Worm (Caenorhabditis elegans) whole organism, L3 larva: Measurements from ENCODE around the gene Y73F8A.35.
A peak's percentile ranks its signal among the peaks of the same experiment; 100 is the strongest.

Experiments used
- R02D3.7 ChIP-seq: fragments of 150-350 bp; optimal IDR thresholded peaks from 2 replicates; lab custom pipeline; 2014; ENCODE audit warnings: missing biosample characterization, missing genetic modification characterization
- ZK546.5 ChIP-seq: sonication (generic microtip); optimal IDR thresholded peaks from 2 replicates; lab custom pipeline; 2017; ENCODE audit warnings: missing biosample characterization, missing genetic modification characterization
- aly-2 ChIP-seq: fragments of 150-350 bp; optimal IDR thresholded peaks from 2 replicates; lab custom pipeline; 2014; ENCODE audit warnings: missing biosample characterization, missing genetic modification characterization
- ama-1 ChIP-seq: fragments of 150-350 bp; optimal IDR thresholded peaks from 2 replicates; lab custom pipeline; 2018
- ceh-16 ChIP-seq: sonication (generic microtip); optimal IDR thresholded peaks from 2 replicates; lab custom pipeline; 2017; ENCODE audit warnings: missing biosample characterization, missing genetic modification characterization
- ceh-28 ChIP-seq: fragments of 150-350 bp; optimal IDR thresholded peaks from 2 replicates; lab custom pipeline; 2014; ENCODE audit warnings: missing biosample characterization, missing genetic modification reagents, missing genetic modification characterization
- ceh-82 ChIP-seq: fragments of 150-350 bp; optimal IDR thresholded peaks from 2 replicates; lab custom pipeline; 2014; ENCODE audit warnings: missing biosample characterization, missing genetic modification characterization
- ceh-9 ChIP-seq: sonication (generic microtip); optimal IDR thresholded peaks from 2 replicates; lab custom pipeline; 2018; ENCODE audit warnings: missing biosample characterization, missing genetic modification characterization
- daf-12 ChIP-seq: fragments of 150-350 bp; optimal IDR thresholded peaks from 2 replicates; lab custom pipeline; 2014; ENCODE audit warnings: missing biosample characterization, missing genetic modification reagents, missing genetic modification characterization
- egl-5 ChIP-seq: fragments of 150-350 bp; optimal IDR thresholded peaks from 2 replicates; lab custom pipeline; 2017; ENCODE audit warnings: missing biosample characterization, missing genetic modification reagents, missing genetic modification characterization, inconsistent platforms
- elt-1 ChIP-seq: fragments of 150-350 bp; optimal IDR thresholded peaks from 2 replicates; lab custom pipeline; 2014; ENCODE audit warnings: missing biosample characterization, missing genetic modification characterization
- elt-2 ChIP-seq: sonication (generic microtip); optimal IDR thresholded peaks from 2 replicates; lab custom pipeline; 2016; ENCODE audit warnings: missing genetic modification reagents, mild to moderate bottlenecking, missing genetic modification characterization, missing compliant biosample characterization
- elt-3 ChIP-seq, 3 experiments: fragments of 150-350 bp in 1 of 3; sonication (generic microtip) in 2 of 3; optimal IDR thresholded peaks; 2 replicates in 2 of 3; 4 replicates in 1 of 3; lab custom pipeline; 2014 to 2017; ENCODE audit warnings: missing biosample characterization in 3 of 3, missing genetic modification characterization in 3 of 3
- eor-1 ChIP-seq, 2 experiments: fragments of 150-350 bp; optimal IDR thresholded peaks; 2 replicates each; lab custom pipeline; 2014 to 2018; ENCODE audit warnings: missing biosample characterization in 2 of 2, missing genetic modification characterization in 2 of 2
- fkh-10 ChIP-seq: sonication (generic microtip); optimal IDR thresholded peaks from 2 replicates; lab custom pipeline; 2017; ENCODE audit warnings: missing biosample characterization, missing genetic modification reagents, missing genetic modification characterization
- fkh-2 ChIP-seq: fragments of 150-350 bp; optimal IDR thresholded peaks from 2 replicates; lab custom pipeline; 2014; ENCODE audit warnings: missing biosample characterization, missing genetic modification reagents, missing genetic modification characterization
- fos-1 ChIP-seq: fragments of 150-350 bp; optimal IDR thresholded peaks from 2 replicates; lab custom pipeline; 2014; ENCODE audit warnings: missing biosample characterization, missing genetic modification characterization
- hmg-11 ChIP-seq: sonication (generic microtip); optimal IDR thresholded peaks from 2 replicates; lab custom pipeline; 2016; ENCODE audit warnings: missing genetic modification characterization, missing compliant biosample characterization
- jun-1 ChIP-seq: fragments of 150-350 bp; optimal IDR thresholded peaks from 2 replicates; lab custom pipeline; 2014; ENCODE audit warnings: missing biosample characterization, missing genetic modification reagents, missing genetic modification characterization
- lin-15B ChIP-seq: fragments of 150-350 bp; optimal IDR thresholded peaks from 2 replicates; lab custom pipeline; 2014; ENCODE audit warnings: missing biosample characterization, missing genetic modification characterization
- lin-39 ChIP-seq: fragments of 150-350 bp; optimal IDR thresholded peaks from 2 replicates; lab custom pipeline; 2018; ENCODE audit warnings: missing biosample characterization, missing genetic modification reagents, missing genetic modification characterization
- lsy-12 ChIP-seq: sonication (generic microtip); optimal IDR thresholded peaks from 2 replicates; lab custom pipeline; 2016; ENCODE audit warnings: mild to moderate bottlenecking, missing genetic modification characterization, missing compliant biosample characterization
- mdl-1 ChIP-seq: fragments of 150-350 bp; optimal IDR thresholded peaks from 2 replicates; lab custom pipeline; 2014; ENCODE audit warnings: missing biosample characterization, missing genetic modification characterization
- mml-1 ChIP-seq: fragments of 150-350 bp; sonication (generic microtip); optimal IDR thresholded peaks from 3 replicates; lab custom pipeline; 2014; ENCODE audit warnings: missing biosample characterization, missing genetic modification characterization
- nhr-11 ChIP-seq: fragments of 150-350 bp; optimal IDR thresholded peaks from 2 replicates; lab custom pipeline; 2014; ENCODE audit warnings: missing biosample characterization, missing genetic modification characterization
- nhr-12 ChIP-seq: fragments of 150-350 bp; optimal IDR thresholded peaks from 2 replicates; lab custom pipeline; 2014; ENCODE audit warnings: missing biosample characterization, missing genetic modification characterization
- nhr-23 ChIP-seq: fragments of 150-350 bp; optimal IDR thresholded peaks from 2 replicates; lab custom pipeline; 2014; ENCODE audit warnings: missing biosample characterization, missing genetic modification reagents, missing genetic modification characterization
- nhr-237 ChIP-seq: fragments of 150-350 bp; optimal IDR thresholded peaks from 2 replicates; lab custom pipeline; 2014; ENCODE audit warnings: missing biosample characterization, missing genetic modification characterization
- nhr-25 ChIP-seq: sonication (generic microtip); optimal IDR thresholded peaks from 2 replicates; lab custom pipeline; 2017; ENCODE audit warnings: missing biosample characterization, missing genetic modification characterization
- nhr-28 ChIP-seq: fragments of 150-350 bp; optimal IDR thresholded peaks from 2 replicates; lab custom pipeline; 2014; ENCODE audit warnings: missing biosample characterization, missing genetic modification characterization
- nhr-43 ChIP-seq: sonication (generic microtip); optimal IDR thresholded peaks from 2 replicates; lab custom pipeline; 2016; ENCODE audit warnings: mild to moderate bottlenecking, missing genetic modification characterization, missing compliant biosample characterization; ENCODE audit not compliant: poor library complexity, severe bottlenecking
- nhr-67 ChIP-seq: fragments of 150-350 bp; optimal IDR thresholded peaks from 2 replicates; lab custom pipeline; 2014; ENCODE audit warnings: missing biosample characterization, missing genetic modification characterization
- nhr-76 ChIP-seq: fragments of 150-350 bp; sonication (generic microtip); optimal IDR thresholded peaks from 5 replicates; lab custom pipeline; 2014; ENCODE audit warnings: missing biosample characterization, missing genetic modification characterization
- nhr-77 ChIP-seq: fragments of 150-350 bp; optimal IDR thresholded peaks from 2 replicates; lab custom pipeline; 2014; ENCODE audit warnings: missing biosample characterization, missing genetic modification characterization
- pha-4 ChIP-seq: fragments of 150-350 bp; optimal IDR thresholded peaks from 2 replicates; lab custom pipeline; 2014; ENCODE audit warnings: missing biosample characterization, missing genetic modification reagents, missing genetic modification characterization
- pqm-1 ChIP-seq: fragments of 150-350 bp; optimal IDR thresholded peaks from 2 replicates; lab custom pipeline; 2017; ENCODE audit warnings: missing biosample characterization, missing genetic modification characterization, inconsistent platforms
- skn-1 ChIP-seq: fragments of 150-350 bp; optimal IDR thresholded peaks from 2 replicates; lab custom pipeline; 2014; ENCODE audit warnings: missing biosample characterization, missing genetic modification characterization
- snpc-4 ChIP-seq: fragments of 150-350 bp; optimal IDR thresholded peaks from 2 replicates; lab custom pipeline; 2014; ENCODE audit warnings: missing biosample characterization, missing genetic modification characterization
- tbx-2 ChIP-seq: sonication (generic microtip); optimal IDR thresholded peaks from 2 replicates; lab custom pipeline; 2016; ENCODE audit warnings: mild to moderate bottlenecking, missing genetic modification characterization, missing compliant biosample characterization
- unc-39 ChIP-seq: sonication (generic microtip); optimal IDR thresholded peaks from 4 replicates; lab custom pipeline; 2017; ENCODE audit warnings: missing biosample characterization, missing genetic modification characterization
- unc-62 ChIP-seq: fragments of 150-350 bp; sonication (generic microtip); optimal IDR thresholded peaks from 4 replicates; lab custom pipeline; 2014; ENCODE audit warnings: missing biosample characterization, missing genetic modification reagents, missing genetic modification characterization
- zag-1 ChIP-seq: fragments of 150-350 bp; optimal IDR thresholded peaks from 2 replicates; lab custom pipeline; 2014; ENCODE audit warnings: missing biosample characterization, missing genetic modification characterization
- ztf-11 ChIP-seq: fragments of 150-350 bp; optimal IDR thresholded peaks from 2 replicates; lab custom pipeline; 2014; ENCODE audit warnings: missing biosample characterization, missing genetic modification characterization
- ztf-4 ChIP-seq: fragments of 150-350 bp; optimal IDR thresholded peaks from 2 replicates; lab custom pipeline; 2014; ENCODE audit warnings: missing biosample characterization, missing genetic modification characterization

Gene Y73F8A.35

ce11 chrIV:15530486-15530885 is 9.3 kb downstream of the Y73F8A.35 start:
- peak; percentile 11 for TF ChIP-seq lin-15B (tag; lab: Kevin White, UChicago)

DNA sequence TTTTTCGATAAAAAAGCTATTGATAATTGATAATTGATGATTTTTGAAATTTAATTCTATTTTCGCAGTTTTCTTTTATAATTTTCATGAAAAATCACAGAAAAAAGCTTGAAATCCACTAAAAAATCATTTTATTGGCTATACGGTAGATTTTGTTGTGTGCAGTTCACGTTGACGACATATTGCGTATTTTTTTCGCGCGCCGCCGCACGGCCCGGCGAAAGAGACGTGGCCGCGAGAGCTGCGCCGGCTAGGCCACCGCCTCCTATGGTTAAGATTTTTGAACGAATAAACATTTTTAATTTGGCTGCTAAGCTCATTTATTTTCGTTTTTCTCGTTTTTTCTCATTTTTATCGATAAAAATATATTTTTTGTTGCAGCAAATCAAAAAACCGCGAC is 10.9 kb downstream of the Y73F8A.35 start:
- peak; percentile 22 for TF ChIP-seq lin-15B (tag; lab: Kevin White, UChicago)

DNA sequence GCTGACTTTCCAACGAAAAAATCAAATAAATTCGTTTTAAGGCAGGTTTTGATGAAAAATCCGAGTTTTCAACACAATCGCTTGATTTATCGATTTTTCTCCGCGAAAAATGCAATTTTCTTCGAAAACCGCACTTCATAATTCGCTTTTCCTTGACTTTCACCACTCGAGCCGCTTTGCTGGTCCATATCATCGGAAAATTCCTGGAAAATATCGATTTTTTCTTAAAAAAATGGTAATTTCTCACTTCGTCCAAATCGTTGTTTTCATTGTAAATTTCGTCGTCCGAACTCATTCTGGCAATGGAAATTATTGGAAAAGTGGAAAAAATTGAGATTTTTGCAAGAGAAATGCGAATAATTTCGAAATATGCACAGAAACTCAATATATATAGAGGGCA is 11.5 kb downstream of the Y73F8A.35 start, which contains the start of gene ari-1.4:
Gene ari-1.4, minus strand, starts transcription at position 295 of the 400 bp plus-strand sequence.
- peak; percentile 20 for TF ChIP-seq ceh-28 (tag; lab: Kevin White, UChicago)
- no peak for TF ChIP-seq ceh-16
- no peak for TF ChIP-seq eor-1 (tag; optimal IDR thresholded peaks at IDR 0.05; lab: Kevin White, UChicago)
- peak; percentile 12 for TF ChIP-seq hmg-11 (tag; lab: Kevin White, UChicago)
- no peak for TF ChIP-seq nhr-12 (tag; lab: Kevin White, UChicago)

ce11 chrIV:15527282-15527681 is 12.5 kb downstream of the Y73F8A.35 start:
- TF ChIP-seq zag-1 (tag; lab: Kevin White, UChicago) (no peak), egl-5 (tag; lab: Kevin White, UChicago) (no peak), elt-1 (no peak), lsy-12 (tag; lab: Kevin White, UChicago) (no peak), skn-1 (tag; lab: Kevin White, UChicago) (no peak), nhr-25 (no peak), mdl-1 (no peak), R02D3.7 (tag; lab: Kevin White, UChicago) (no peak), fkh-10 (GFP tag; lab: Kevin White, UChicago) (no peak), mml-1 (no peak), nhr-23 (tag; lab: Kevin White, UChicago) (no peak), tbx-2 (tag; lab: Kevin White, UChicago) (no peak)
- TF ChIP-seq, all 47 proteins: peak for 0

ce11 chrIV:15526477-15526876 is 13.3 kb downstream of the Y73F8A.35 start:
- TF ChIP-seq fkh-2 (tag; lab: Kevin White, UChicago) (no peak), ZK546.5 (tag; lab: Kevin White, UChicago) (no peak), aly-2 (tag; lab: Kevin White, UChicago) (no peak), mdl-1 (no peak), elt-2 (peak; percentile 22), fos-1 (tag; lab: Kevin White, UChicago) (no peak), pqm-1 (tag; lab: Kevin White, UChicago) (peak; percentile 39), nhr-76 (no peak), nhr-11 (no peak), nhr-28 (tag; lab: Kevin White, UChicago) (no peak), egl-5 (tag; lab: Kevin White, UChicago) (no peak), fkh-10 (GFP tag; lab: Kevin White, UChicago) (no peak), unc-39 (tag; lab: Kevin White, UChicago) (no peak), eor-1 (tag; optimal IDR thresholded peaks at IDR 0.05; lab: Kevin White, UChicago) (no peak), lsy-12 (tag; lab: Kevin White, UChicago) (peak; percentile 34), unc-62 (no peak), nhr-67 (no peak), ceh-82 (tag; lab: Kevin White, UChicago) (no peak), daf-12 (no peak), nhr-43 (tag; lab: Kevin White, UChicago) (peak; percentile 86), mml-1 (no peak), jun-1 (tag; lab: Kevin White, UChicago) (no peak), skn-1 (tag; lab: Kevin White, UChicago) (peak; percentile 34), nhr-237 (tag; lab: Kevin White, UChicago) (no peak), elt-3 (tag; optimal IDR thresholded peaks at IDR 0.05; lab: Kevin White, UChicago) (no peak), hmg-11 (tag; lab: Kevin White, UChicago) (peak; percentile 0), lin-15B (tag; lab: Kevin White, UChicago) (no peak), ztf-11 (tag; lab: Kevin White, UChicago) (no peak), snpc-4 (tag; lab: Kevin White, UChicago) (peak; percentile 71), ceh-9 (tag; lab: Kevin White, UChicago) (no peak), nhr-77 (tag; lab: Kevin White, UChicago) (no peak), ztf-4 (tag; lab: Kevin White, UChicago) (no peak), zag-1 (tag; lab: Kevin White, UChicago) (no peak), lin-39 (no peak), pha-4 (tag; lab: Kevin White, UChicago) (peak; percentile 49), ama-1 (lab: Kevin White, UChicago) (no peak), nhr-12 (tag; lab: Kevin White, UChicago) (no peak), nhr-25 (peak; percentile 44), R02D3.7 (tag; lab: Kevin White, UChicago) (no peak), ceh-16 (no peak), elt-1 (no peak), ceh-28 (tag; lab: Kevin White, UChicago) (no peak)
